Fruit fly (Drosophila melanogaster) whole organism, embryonic: ENCODE results near the gene Rh2.

Experiments
- Atf6 ChIP-seq: fragments of 200-800 bp; sonication (Bioruptor generic); IDR thresholded peaks from 2 replicates; pipeline ENCODE4 v1.3.6; 2022; ENCODE audit warnings: missing biosample characterization, missing genetic modification characterization
- B-H2 ChIP-seq: fragments of 200-800 bp; sonication (Bioruptor generic); optimal IDR thresholded peaks from 2 replicates; lab custom pipeline; 2018; ENCODE audit warnings: missing biosample characterization, mild to moderate bottlenecking, missing genetic modification characterization
- Bteb2 ChIP-seq: fragments of 200-800 bp; sonication (Bioruptor generic); optimal IDR thresholded peaks from 2 replicates; lab custom pipeline; 2016; ENCODE audit warnings: missing biosample characterization, missing genetic modification characterization
- CG10147 ChIP-seq: fragments of 200-800 bp; sonication (Bioruptor generic); optimal IDR thresholded peaks from 2 replicates; lab custom pipeline; 2019; ENCODE audit warnings: missing biosample characterization, mild to moderate bottlenecking, missing genetic modification characterization, moderate library complexity
- CG10209 ChIP-seq: fragments of 200-800 bp; sonication (Bioruptor generic); optimal IDR thresholded peaks from 3 replicates; lab custom pipeline; 2017; ENCODE audit warnings: missing biosample characterization, mild to moderate bottlenecking, missing genetic modification characterization, missing genetic modification reagents
- CG10543 ChIP-seq: fragments of 200-800 bp; sonication (Bioruptor generic); optimal IDR thresholded peaks from 3 replicates; lab custom pipeline; 2017; ENCODE audit warnings: missing biosample characterization, mild to moderate bottlenecking, missing genetic modification characterization, moderate library complexity
- CG10654 ChIP-seq: fragments of 200-800 bp; sonication (Bioruptor generic); optimal IDR thresholded peaks from 2 replicates; lab custom pipeline; 2016; ENCODE audit warnings: missing biosample characterization, missing genetic modification characterization
- CG12236 ChIP-seq: fragments of 200-800 bp; sonication (Bioruptor generic); optimal IDR thresholded peaks from 2 replicates; lab custom pipeline; 2016; ENCODE audit warnings: missing biosample characterization, missing genetic modification characterization
- CG1233 ChIP-seq: fragments of 200-800 bp; sonication (Bioruptor generic); optimal IDR thresholded peaks from 4 replicates; lab custom pipeline; 2018; ENCODE audit warnings: missing biosample characterization, mild to moderate bottlenecking, missing genetic modification characterization
- CG15011 ChIP-seq: fragments of 200-800 bp; sonication (Bioruptor generic); optimal IDR thresholded peaks from 3 replicates; lab custom pipeline; 2018; ENCODE audit warnings: missing biosample characterization, mild to moderate bottlenecking, missing genetic modification characterization
- CG15601 ChIP-seq: fragments of 200-800 bp; sonication (Bioruptor generic); optimal IDR thresholded peaks from 3 replicates; lab custom pipeline; 2019; ENCODE audit warnings: missing biosample characterization, mild to moderate bottlenecking, missing genetic modification characterization, moderate library complexity
- CG1602 ChIP-seq: fragments of 200-800 bp; sonication (Bioruptor generic); optimal IDR thresholded peaks from 3 replicates; lab custom pipeline; 2016; ENCODE audit warnings: missing biosample characterization, missing genetic modification characterization
- CG16863 ChIP-seq: fragments of 200-800 bp; sonication (Bioruptor generic); optimal IDR thresholded peaks from 3 replicates; lab custom pipeline; 2016; ENCODE audit warnings: missing biosample characterization, missing genetic modification characterization
- CG17359 ChIP-seq: fragments of 200-800 bp; sonication (Bioruptor generic); optimal IDR thresholded peaks from 3 replicates; lab custom pipeline; 2018; ENCODE audit warnings: missing biosample characterization, mild to moderate bottlenecking, missing genetic modification characterization, moderate library complexity
- CG17912 ChIP-seq: fragments of 200-800 bp; sonication (Bioruptor generic); optimal IDR thresholded peaks from 2 replicates; lab custom pipeline; 2018; ENCODE audit warnings: missing biosample characterization, mild to moderate bottlenecking, missing genetic modification characterization
- CG1792 ChIP-seq: fragments of 200-800 bp; sonication (Bioruptor generic); optimal IDR thresholded peaks from 2 replicates; lab custom pipeline; 2016; ENCODE audit warnings: missing biosample characterization, missing genetic modification characterization
- CG2889 ChIP-seq: fragments of 200-800 bp; sonication (Bioruptor generic); IDR thresholded peaks from 3 replicates; pipeline ENCODE4 v1.3.6; 2022; ENCODE audit warnings: missing biosample characterization, missing genetic modification characterization
- CG3065 ChIP-seq: fragments of 200-800 bp; sonication (Bioruptor generic); optimal IDR thresholded peaks from 2 replicates; lab custom pipeline; 2016; ENCODE audit warnings: missing biosample characterization, missing genetic modification characterization
- CG31441 ChIP-seq: fragments of 200-800 bp; sonication (Bioruptor generic); IDR thresholded peaks from 2 replicates; pipeline ENCODE4 v1.3.6; 2022; ENCODE audit warnings: missing biosample characterization, missing genetic modification characterization
- CG33213 ChIP-seq: fragments of 200-800 bp; sonication (Bioruptor generic); optimal IDR thresholded peaks from 3 replicates; lab custom pipeline; 2016; ENCODE audit warnings: missing biosample characterization, missing genetic modification characterization
- CG3407 ChIP-seq: fragments of 200-800 bp; sonication (Bioruptor generic); optimal IDR thresholded peaks from 2 replicates; lab custom pipeline; 2018; ENCODE audit warnings: missing biosample characterization, mild to moderate bottlenecking, missing genetic modification characterization
- CG4404 ChIP-seq: fragments of 200-800 bp; sonication (Bioruptor generic); IDR thresholded peaks from 2 replicates; pipeline ENCODE4 v1.3.6; 2022; ENCODE audit warnings: missing biosample characterization, missing genetic modification characterization
- CG4730 ChIP-seq: fragments of 200-800 bp; sonication (Bioruptor generic); IDR thresholded peaks from 2 replicates; pipeline ENCODE4 v1.3.6; 2022; ENCODE audit warnings: missing biosample characterization, missing genetic modification characterization
- CG8089 ChIP-seq: fragments of 200-800 bp; sonication (Bioruptor generic); optimal IDR thresholded peaks from 3 replicates; lab custom pipeline; 2016; ENCODE audit warnings: missing biosample characterization, missing genetic modification characterization
- CG8281 ChIP-seq: fragments of 200-800 bp; sonication (Bioruptor generic); optimal IDR thresholded peaks from 2 replicates; lab custom pipeline; 2018; ENCODE audit warnings: missing biosample characterization, mild to moderate bottlenecking, missing genetic modification characterization, moderate library complexity
- CkIIα-i1 ChIP-seq: fragments of 200-800 bp; sonication (Bioruptor generic); IDR thresholded peaks from 2 replicates; pipeline ENCODE4 v1.3.6; 2022; ENCODE audit warnings: missing biosample characterization, missing genetic modification characterization
- D19A ChIP-seq: fragments of 200-800 bp; optimal IDR thresholded peaks from 3 replicates; lab custom pipeline; 2019; ENCODE audit warnings: missing biosample characterization, mild to moderate bottlenecking, missing genetic modification characterization, moderate library complexity
- Dfd ChIP-seq, 2 experiments: fragments of >200 bp; optimal IDR thresholded peaks; 2 replicates each; lab custom pipeline; 2017; ENCODE audit warnings: missing biosample characterization in 2 of 2, missing genetic modification characterization in 2 of 2
- Dll ChIP-seq: fragments of 200-800 bp; sonication (Bioruptor generic); IDR thresholded peaks from 4 replicates; pipeline ENCODE4 v1.3.6; 2022; ENCODE audit warnings: missing biosample characterization, missing genetic modification characterization; ENCODE audit not compliant: partially characterized antibody
- H15 ChIP-seq: fragments of 200-800 bp; sonication (Bioruptor generic); IDR thresholded peaks from 3 replicates; pipeline ENCODE4 v1.3.6; 2022; ENCODE audit warnings: missing biosample characterization, missing genetic modification characterization
- HmgZ ChIP-seq: fragments of 200-800 bp; sonication (Bioruptor generic); optimal IDR thresholded peaks from 2 replicates; lab custom pipeline; 2018; ENCODE audit warnings: missing biosample characterization, mild to moderate bottlenecking, missing genetic modification characterization
- Meics ChIP-seq: fragments of 200-800 bp; sonication (Bioruptor generic); optimal IDR thresholded peaks from 2 replicates; lab custom pipeline; 2017; ENCODE audit warnings: missing biosample characterization, mild to moderate bottlenecking, missing genetic modification characterization
- Optix ChIP-seq: fragments of 200-800 bp; sonication (Bioruptor generic); IDR thresholded peaks from 3 replicates; pipeline ENCODE4 v1.3.6; 2022; ENCODE audit warnings: missing biosample characterization, missing genetic modification characterization
- ase ChIP-seq: fragments of 200-800 bp; sonication (Bioruptor generic); IDR thresholded peaks from 3 replicates; pipeline ENCODE4 v1.3.6; 2022; ENCODE audit warnings: missing biosample characterization, missing genetic modification characterization
- bab2 ChIP-seq: fragments of 200-800 bp; sonication (Bioruptor generic); optimal IDR thresholded peaks from 2 replicates; lab custom pipeline; 2016; ENCODE audit warnings: missing biosample characterization, missing genetic modification characterization
- bowl ChIP-seq: fragments of 200-800 bp; sonication (Bioruptor generic); IDR thresholded peaks from 2 replicates; pipeline ENCODE4 v1.3.6; 2022; ENCODE audit warnings: missing biosample characterization, missing genetic modification characterization
- chinmo ChIP-seq: fragments of 200-800 bp; sonication (Bioruptor generic); IDR thresholded peaks from 4 replicates; pipeline ENCODE4 v1.3.6; 2022; ENCODE audit warnings: missing biosample characterization, missing genetic modification characterization; ENCODE audit not compliant: partially characterized antibody
- chm ChIP-seq: fragments of 200-800 bp; sonication (Bioruptor generic); IDR thresholded peaks from 2 replicates; pipeline ENCODE4 v1.3.6; 2022; ENCODE audit warnings: missing biosample characterization, missing genetic modification characterization
- dan ChIP-seq: fragments of 200-800 bp; sonication (Bioruptor generic); IDR thresholded peaks from 2 replicates; pipeline ENCODE4 v1.3.6; 2022; ENCODE audit warnings: missing biosample characterization, missing genetic modification characterization
- dm ChIP-seq: fragments of 200-800 bp; sonication (Bioruptor generic); optimal IDR thresholded peaks from 3 replicates; lab custom pipeline; 2016; ENCODE audit warnings: missing biosample characterization, missing genetic modification characterization
- esg ChIP-seq: fragments of 200-800 bp; sonication (Bioruptor generic); conservative IDR thresholded peaks from 2 replicates; pipeline ENCODE4 v1.3.6; 2022; ENCODE audit warnings: missing biosample characterization, missing genetic modification characterization
- fd102C ChIP-seq: fragments of 200-800 bp; sonication (Bioruptor generic); optimal IDR thresholded peaks from 2 replicates; lab custom pipeline; 2018; ENCODE audit warnings: missing biosample characterization, mild to moderate bottlenecking, missing genetic modification characterization, moderate library complexity
- gro ChIP-seq: fragments of 200-800 bp; sonication (Bioruptor generic); optimal IDR thresholded peaks from 2 replicates; lab custom pipeline; 2016; ENCODE audit warnings: missing biosample characterization, missing genetic modification characterization
- onecut ChIP-seq: fragments of 200-800 bp; sonication (Bioruptor generic); IDR thresholded peaks from 2 replicates; pipeline ENCODE4 v1.3.6; 2022; ENCODE audit warnings: missing biosample characterization, missing genetic modification characterization
- pita ChIP-seq: fragments of 200-800 bp; sonication (Bioruptor generic); optimal IDR thresholded peaks from 2 replicates; lab custom pipeline; 2017; ENCODE audit warnings: missing biosample characterization, mild to moderate bottlenecking, missing genetic modification characterization
- sim ChIP-seq: fragments of 200-800 bp; sonication (Bioruptor generic); IDR thresholded peaks from 2 replicates; pipeline ENCODE4 v1.3.6; 2022; ENCODE audit warnings: missing biosample characterization, missing genetic modification characterization
- so ChIP-seq: fragments of 200-800 bp; sonication (Bioruptor generic); IDR thresholded peaks from 3 replicates; pipeline ENCODE4 v1.3.6; 2022; ENCODE audit warnings: missing biosample characterization, missing genetic modification characterization
- sob ChIP-seq: fragments of 200-800 bp; sonication (Bioruptor generic); IDR thresholded peaks from 2 replicates; pipeline ENCODE4 v1.3.6; 2022; ENCODE audit warnings: missing biosample characterization, missing genetic modification characterization
- tio ChIP-seq: fragments of 200-800 bp; sonication (Bioruptor generic); optimal IDR thresholded peaks from 2 replicates; lab custom pipeline; 2017; ENCODE audit warnings: missing biosample characterization, missing genetic modification characterization, inconsistent platforms

The Rh2 gene

DNA sequence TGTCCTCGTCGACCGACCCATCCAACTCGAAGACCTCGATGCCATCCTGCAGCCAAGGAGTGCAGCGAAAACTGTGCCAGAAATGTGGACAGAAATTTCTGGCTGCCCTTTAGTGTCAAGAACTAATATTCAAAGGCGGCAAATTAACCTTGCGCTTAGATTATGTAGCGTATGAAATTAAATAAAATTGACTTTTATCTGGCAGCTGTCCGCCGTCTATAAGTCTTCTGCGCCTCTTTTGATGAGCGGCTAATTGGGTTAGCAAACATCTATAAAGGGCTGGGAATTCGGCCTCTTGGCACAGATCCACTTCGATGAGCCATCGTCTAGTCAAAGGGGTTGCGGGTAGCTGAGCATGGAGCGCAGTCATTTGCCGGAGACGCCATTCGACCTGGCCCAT, at the start of gene Rh2:
Gene Rh2, plus strand, starts transcription at position 301 of the 400 bp plus-strand sequence.
- TF ChIP-seq gro (GFP tag; lab: Kevin White, UChicago) (no peak), fd102C (GFP tag; lab: Kevin White, UChicago) (no peak), CG33213 (GFP tag; lab: Kevin White, UChicago) (no peak), bowl (GFP tag; lab: Robert Waterston, UW) (no peak), Atf6 (GFP tag; lab: Robert Waterston, UW) (no peak), CG15011 (GFP tag; lab: Kevin White, UChicago) (no peak), so (GFP tag; lab: Robert Waterston, UW) (no peak), CG1233 (no peak), D19A (tag; lab: Kevin White, UChicago) (no peak), CG3407 (GFP tag; lab: Kevin White, UChicago) (no peak), CG15601 (no peak)

DNA sequence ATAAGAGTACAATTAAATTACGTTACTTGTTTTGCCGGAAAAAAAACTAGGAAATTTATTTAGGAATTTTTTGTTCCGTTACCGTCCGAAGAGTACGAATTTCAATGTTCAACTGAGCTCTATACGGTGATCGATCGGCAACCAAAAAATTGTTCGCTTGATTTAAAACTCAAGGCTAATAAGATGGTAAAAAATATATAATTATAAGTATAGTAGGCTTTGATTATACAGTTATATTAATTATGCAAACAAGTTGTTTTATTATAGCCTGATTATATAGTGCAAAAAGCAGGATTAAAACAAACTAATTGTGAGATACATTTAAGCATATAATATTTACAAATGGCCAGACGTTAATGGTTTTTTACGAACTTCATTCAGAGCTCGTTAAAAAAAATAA, 47.5 kb upstream of the Rh2 start, which contains the start of gene CG31226:
Gene CG31226, minus strand, starts transcription at position 101 of the 400 bp plus-strand sequence.
- no peak for TF ChIP-seq onecut (GFP tag; lab: Robert Waterston, UW)
- TF ChIP-seq CG1792 (GFP tag; lab: Kevin White, UChicago), result no peak
- TF ChIP-seq B-H2 (GFP tag; lab: Kevin White, UChicago), result no peak
- TF ChIP-seq chm (GFP tag; lab: Robert Waterston, UW), result no peak
- no peak for TF ChIP-seq dm (GFP tag; lab: Kevin White, UChicago)
- TF ChIP-seq H15 (GFP tag; lab: Robert Waterston, UW), result no peak
- TF ChIP-seq CG4404 (GFP tag; lab: Robert Waterston, UW), result no peak
- TF ChIP-seq CG2889 (GFP tag; lab: Robert Waterston, UW), result no peak
- TF ChIP-seq esg (GFP tag; lab: Robert Waterston, UW), result no peak
- TF ChIP-seq dan (GFP tag; lab: Robert Waterston, UW), result no peak
- no peak for TF ChIP-seq CG4730 (GFP tag; lab: Robert Waterston, UW)
- no peak for TF ChIP-seq Dll (GFP tag; lab: Robert Waterston, UW)
- TF ChIP-seq Optix (GFP tag; lab: Robert Waterston, UW), result no peak
- no peak for TF ChIP-seq CG10147 (GFP tag; lab: Kevin White, UChicago)
- TF ChIP-seq Meics (GFP tag; lab: Kevin White, UChicago), result no peak
- TF ChIP-seq bab2 (GFP tag; lab: Kevin White, UChicago), result no peak
- TF ChIP-seq chinmo, result no peak
- no peak for TF ChIP-seq ase (GFP tag; lab: Robert Waterston, UW)

DNA sequence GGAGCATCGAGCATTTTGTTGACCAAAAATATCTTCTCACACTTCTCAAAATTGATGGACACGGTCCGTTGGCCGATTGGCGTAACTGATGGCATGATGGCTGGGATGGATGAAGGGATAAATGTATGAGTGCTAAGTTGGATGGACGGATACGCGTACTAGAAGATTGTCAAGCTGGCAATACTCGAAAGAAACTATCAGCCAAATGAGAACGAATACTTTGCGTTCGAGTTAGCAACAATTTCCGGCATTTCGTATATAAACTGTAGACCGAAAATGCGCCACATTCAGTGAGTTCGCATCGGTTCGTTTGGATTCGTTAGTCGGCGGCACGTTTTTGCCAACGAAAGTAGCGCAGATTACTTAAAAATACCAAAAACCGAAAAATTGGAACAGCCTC, 24.0 kb upstream of the Rh2 start, which contains the start of gene CG14298:
Gene CG14298, plus strand, starts transcription at position 301 of the 400 bp plus-strand sequence.
- TF ChIP-seq tio (no peak), CG8281 (tag; lab: Kevin White, UChicago) (peak; percentile 79)

DNA sequence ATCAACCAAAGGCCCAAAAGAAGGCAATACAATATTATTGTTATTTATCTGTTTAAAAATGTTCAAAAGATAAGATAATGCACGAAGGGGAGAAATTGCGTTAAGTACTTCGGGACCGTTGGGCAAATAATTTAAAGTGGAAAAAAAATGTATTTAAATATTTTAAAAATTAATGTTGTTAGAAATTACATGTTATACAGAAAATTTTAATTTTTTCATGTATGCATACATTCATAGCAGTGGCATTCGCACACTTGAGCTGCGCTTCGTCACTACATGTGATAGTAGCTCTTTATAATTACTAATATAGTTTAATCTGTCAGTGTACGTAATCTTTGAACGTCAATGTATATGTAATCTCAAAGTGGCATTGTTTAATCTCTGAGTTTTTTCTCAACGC, 4.0 kb upstream of the Rh2 start:
- TF ChIP-seq CG31441 (GFP tag; lab: Robert Waterston, UW) (peak; percentile 55), pita (GFP tag; lab: Kevin White, UChicago) (no peak), CG17359 (tag; lab: Kevin White, UChicago) (no peak), sim (GFP tag; lab: Robert Waterston, UW) (no peak), CG16863 (GFP tag; lab: Kevin White, UChicago) (no peak), CG3065 (GFP tag; lab: Kevin White, UChicago) (no peak), sob (GFP tag; lab: Robert Waterston, UW) (peak; percentile 86), CG1602 (no peak), CG12236 (GFP tag; lab: Kevin White, UChicago) (no peak), chinmo (no peak), CG10209 (GFP tag; lab: Kevin White, UChicago) (no peak), CG8089 (GFP tag; lab: Kevin White, UChicago) (no peak), Dfd (GFP tag; optimal IDR thresholded peaks at IDR 0.05; lab: Kevin White, UChicago) (no peak), CG10654 (GFP tag; lab: Kevin White, UChicago) (no peak), CG17912 (GFP tag; lab: Kevin White, UChicago) (no peak), CkIIα-i1 (GFP tag; lab: Robert Waterston, UW) (no peak), CG10543 (GFP tag; lab: Kevin White, UChicago) (no peak), HmgZ (no peak), Bteb2 (no peak)
